Worm (Caenorhabditis elegans): ENCODE results near the gene tdo-2.
A peak's percentile ranks its signal among the peaks of the same experiment; 100 is the strongest.

ce11 chrIII:5915926-5916325 is 3.8 kb downstream of the tdo-2 start:
- TF ChIP-seq unc-62 (GFP tag; optimal IDR thresholded peaks at IDR 0.05) = no peak
- TF ChIP-seq nhr-237 (tag; optimal IDR thresholded peaks at IDR 0.05) = no peak
- TF ChIP-seq nhr-47 (tag; optimal IDR thresholded peaks at IDR 0.05) = no peak
- no peak for TF ChIP-seq tbx-2 (tag; optimal IDR thresholded peaks at IDR 0.05)
- TF ChIP-seq blmp-1 (tag; optimal IDR thresholded peaks at IDR 0.05) = no peak
- TF ChIP-seq C34B4.2 (tag; optimal IDR thresholded peaks at IDR 0.05) = no peak
- TF ChIP-seq fkh-10 (GFP tag; optimal IDR thresholded peaks at IDR 0.05) = no peak
- no peak for TF ChIP-seq ces-1 (GFP tag; optimal IDR thresholded peaks at IDR 0.05)
- no peak for TF ChIP-seq ama-1 (optimal IDR thresholded peaks at IDR 0.05)
- no peak for TF ChIP-seq ztf-4 (tag; optimal IDR thresholded peaks at IDR 0.05)
- TF ChIP-seq unc-130 (tag; optimal IDR thresholded peaks at IDR 0.05) = no peak
- TF ChIP-seq lin-35 (GFP tag; optimal IDR thresholded peaks at IDR 0.05) = peak in 1 of 2 experiments; percentile 31
- TF ChIP-seq ceh-82 (tag; optimal IDR thresholded peaks at IDR 0.05) = no peak
- no peak for TF ChIP-seq pag-3 (tag; optimal IDR thresholded peaks at IDR 0.05; ENCODE audit: borderline replicate concordance, insufficient read depth)

Data from whole organism, L1 larva.